Worm (Caenorhabditis elegans) whole organism, young adult: Measurements from ENCODE around the gene wrk-1.
"Not testable (repeated sequence)": the region's sequence is repeated elsewhere in the genome, so short reads cannot be mapped to it uniquely, and the experiment has no call there.

Experiments used
- B0019.2 ChIP-seq: fragments of 200-800 bp; sonication (Bioruptor generic); conservative IDR thresholded peaks from 2 replicates; pipeline ENCODE4 v1.3.6; 2022; ENCODE audit warnings: missing genetic modification reagents, missing genetic modification characterization, missing compliant biosample characterization
- B0261.1 ChIP-seq: sonication (generic microtip); optimal IDR thresholded peaks from 2 replicates; lab custom pipeline; 2016; ENCODE audit warnings: mild to moderate bottlenecking, missing genetic modification characterization, moderate library complexity, missing compliant biosample characterization
- C06A6.2 ChIP-seq: fragments of 200-800 bp; sonication (Bioruptor generic); conservative IDR thresholded peaks from 2 replicates; pipeline ENCODE4 v1.3.6; 2022; ENCODE audit warnings: missing genetic modification characterization, missing compliant biosample characterization
- C17E4.6 ChIP-seq: fragments of 200-800 bp; sonication (Bioruptor generic); IDR thresholded peaks from 2 replicates; pipeline ENCODE4 v1.3.6; 2022; ENCODE audit warnings: missing genetic modification reagents, missing genetic modification characterization, missing compliant biosample characterization
- F33H1.4 ChIP-seq: fragments of 200-800 bp; sonication (Bioruptor generic); IDR thresholded peaks from 2 replicates; pipeline ENCODE4 v1.3.6; 2022; ENCODE audit warnings: missing genetic modification reagents, missing genetic modification characterization, missing compliant biosample characterization
- F39B2.1 ChIP-seq: fragments of 200-800 bp; sonication (Bioruptor generic); IDR thresholded peaks from 2 replicates; pipeline ENCODE4 v1.3.6; 2022; ENCODE audit warnings: missing genetic modification reagents, missing genetic modification characterization, missing compliant biosample characterization
- Y53F4B.3 ChIP-seq: fragments of 200-800 bp; sonication (Bioruptor generic); IDR thresholded peaks from 2 replicates; pipeline ENCODE4 v1.3.6; 2022; ENCODE audit warnings: missing genetic modification reagents, missing genetic modification characterization, missing compliant biosample characterization
- Y53G8AR.9 ChIP-seq: fragments of 200-800 bp; sonication (Bioruptor generic); conservative IDR thresholded peaks from 2 replicates; pipeline ENCODE4 v1.3.6; 2022; ENCODE audit warnings: missing genetic modification reagents, missing genetic modification characterization, missing compliant biosample characterization
- Y67H2A.10 ChIP-seq: fragments of 200-800 bp; sonication (Bioruptor generic); conservative IDR thresholded peaks from 2 replicates; pipeline ENCODE4 v1.3.6; 2022; ENCODE audit warnings: missing genetic modification reagents, missing genetic modification characterization, missing compliant biosample characterization
- Y95B8A.8 ChIP-seq: fragments of 200-800 bp; sonication (Bioruptor generic); IDR thresholded peaks from 2 replicates; pipeline ENCODE4 v1.3.6; 2022; ENCODE audit warnings: missing genetic modification reagents, missing genetic modification characterization, missing compliant biosample characterization
- akir-1 ChIP-seq: fragments of 200-800 bp; sonication (Bioruptor generic); optimal IDR thresholded peaks from 2 replicates; lab custom pipeline; 2018; ENCODE audit warnings: mild to moderate bottlenecking, missing genetic modification characterization, moderate library complexity, missing compliant biosample characterization
- attf-3 ChIP-seq: fragments of 200-800 bp; sonication (Bioruptor generic); conservative IDR thresholded peaks from 2 replicates; pipeline ENCODE4 v1.3.6; 2022; ENCODE audit warnings: missing genetic modification reagents, missing genetic modification characterization, missing compliant biosample characterization
- attf-5 ChIP-seq: fragments of 200-800 bp; sonication (Bioruptor generic); optimal IDR thresholded peaks from 2 replicates; lab custom pipeline; 2018; ENCODE audit warnings: mild to moderate bottlenecking, missing genetic modification characterization, missing compliant biosample characterization
- bed-2 ChIP-seq: fragments of 200-800 bp; sonication (Bioruptor generic); IDR thresholded peaks from 2 replicates; pipeline ENCODE4 v1.3.6; 2022; ENCODE audit warnings: missing genetic modification reagents, missing genetic modification characterization, missing compliant biosample characterization
- ccch-3 ChIP-seq: fragments of 200-800 bp; sonication (Bioruptor generic); optimal IDR thresholded peaks from 2 replicates; lab custom pipeline; 2018; ENCODE audit warnings: mild to moderate bottlenecking, missing genetic modification characterization, missing compliant biosample characterization
- ceh-27 ChIP-seq: fragments of 200-800 bp; sonication (Bioruptor generic); optimal IDR thresholded peaks from 2 replicates; lab custom pipeline; 2018; ENCODE audit warnings: mild to moderate bottlenecking, missing genetic modification characterization, moderate library complexity, missing compliant biosample characterization
- ceh-91 ChIP-seq: fragments of 200-800 bp; sonication (Bioruptor generic); IDR thresholded peaks from 2 replicates; pipeline ENCODE4 v1.3.6; 2022; ENCODE audit warnings: missing genetic modification reagents, missing genetic modification characterization, missing compliant biosample characterization
- dox-1 ChIP-seq: fragments of 200-800 bp; sonication (Bioruptor generic); IDR thresholded peaks from 2 replicates; pipeline ENCODE4 v1.3.6; 2022; ENCODE audit warnings: missing genetic modification reagents, missing genetic modification characterization, missing compliant biosample characterization
- efl-1 ChIP-seq: fragments of 150-350 bp; optimal IDR thresholded peaks from 2 replicates; lab custom pipeline; 2014; ENCODE audit warnings: missing biosample characterization, missing genetic modification reagents, missing genetic modification characterization
- egrh-3 ChIP-seq: fragments of 200-800 bp; sonication (Bioruptor generic); IDR thresholded peaks from 2 replicates; pipeline ENCODE4 v1.3.6; 2022; ENCODE audit warnings: missing genetic modification reagents, missing genetic modification characterization, missing compliant biosample characterization
- ekl-4 ChIP-seq: fragments of 200-800 bp; sonication (Bioruptor generic); IDR thresholded peaks from 2 replicates; pipeline ENCODE4 v1.3.6; 2022; ENCODE audit warnings: missing genetic modification reagents, missing genetic modification characterization, missing compliant biosample characterization
- gei-17 ChIP-seq: fragments of 200-800 bp; sonication (Bioruptor generic); optimal IDR thresholded peaks from 2 replicates; lab custom pipeline; 2018; ENCODE audit warnings: mild to moderate bottlenecking, missing genetic modification characterization, missing compliant biosample characterization
- him-1 ChIP-seq: sonication (generic microtip); optimal IDR thresholded peaks from 2 replicates; lab custom pipeline; 2016; ENCODE audit warnings: missing genotype, missing genetic modification reagents, missing genetic modification characterization, missing compliant biosample characterization
- hlh-12 ChIP-seq: sonication (generic microtip); optimal IDR thresholded peaks from 2 replicates; lab custom pipeline; 2016; ENCODE audit warnings: missing genetic modification characterization, missing compliant biosample characterization
- hmg-1.2 ChIP-seq: fragments of 200-800 bp; sonication (Bioruptor generic); IDR thresholded peaks from 2 replicates; pipeline ENCODE4 v1.3.6; 2022; ENCODE audit warnings: missing genetic modification reagents, missing genetic modification characterization, missing compliant biosample characterization
- hmg-20 ChIP-seq: fragments of 200-800 bp; sonication (Bioruptor generic); IDR thresholded peaks from 2 replicates; pipeline ENCODE4 v1.3.6; 2022; ENCODE audit warnings: missing genetic modification reagents, missing genetic modification characterization, missing compliant biosample characterization
- let-526 ChIP-seq: fragments of 200-800 bp; sonication (Bioruptor generic); IDR thresholded peaks from 2 replicates; pipeline ENCODE4 v1.3.6; 2022; ENCODE audit warnings: missing genetic modification reagents, missing genetic modification characterization, missing compliant biosample characterization
- lin-35 ChIP-seq, 3 experiments: fragments of 150-350 bp in 2 of 3; sonication (generic microtip) in 1 of 3; optimal IDR thresholded peaks; 2 replicates each; lab custom pipeline; 2014 to 2018; ENCODE audit warnings: missing biosample characterization in 3 of 3, missing genetic modification characterization in 3 of 3, missing genetic modification reagents in 3 of 3
- madf-8 ChIP-seq: fragments of 200-800 bp; sonication (Bioruptor generic); conservative IDR thresholded peaks from 2 replicates; pipeline ENCODE4 v1.3.6; 2022; ENCODE audit warnings: missing genetic modification reagents, missing genetic modification characterization, missing compliant biosample characterization
- mcd-1 ChIP-seq: fragments of 200-800 bp; sonication (Bioruptor generic); IDR thresholded peaks from 2 replicates; pipeline ENCODE4 v1.3.6; 2022; ENCODE audit warnings: missing genetic modification reagents, missing genetic modification characterization, missing compliant biosample characterization
- mel-28 ChIP-seq: sonication (generic microtip); optimal IDR thresholded peaks from 2 replicates; lab custom pipeline; 2016; ENCODE audit warnings: borderline replicate concordance, mild to moderate bottlenecking, missing genetic modification characterization, missing compliant biosample characterization
- rec-8 ChIP-seq, 2 experiments: sonication (generic microtip); optimal IDR thresholded peaks; 2 replicates each; lab custom pipeline; 2016; ENCODE audit warnings: mild to moderate bottlenecking in 2 of 2, missing genetic modification characterization in 2 of 2, missing genetic modification reagents in 2 of 2, missing genotype in 2 of 2, missing biosample characterization in 1 of 2, missing compliant biosample characterization in 1 of 2, moderate library complexity in 1 of 2
- sea-2 ChIP-seq: fragments of 200-800 bp; sonication (Bioruptor generic); IDR thresholded peaks from 2 replicates; pipeline ENCODE4 v1.3.6; 2022; ENCODE audit warnings: missing genetic modification characterization, missing compliant biosample characterization
- snpc-3.4 ChIP-seq: sonication (generic microtip); optimal IDR thresholded peaks from 2 replicates; lab custom pipeline; 2017; ENCODE audit warnings: missing genetic modification characterization, mild to moderate bottlenecking, missing compliant biosample characterization, antibody characterized with exemption, moderate library complexity, missing genotype, missing genetic modification reagents
- somi-1 ChIP-seq: fragments of 200-800 bp; sonication (Bioruptor generic); optimal IDR thresholded peaks from 2 replicates; lab custom pipeline; 2018; ENCODE audit warnings: mild to moderate bottlenecking, missing genetic modification characterization, missing compliant biosample characterization
- tbp1 ChIP-seq: fragments of 200-800 bp; sonication (Bioruptor generic); optimal IDR thresholded peaks from 2 replicates; lab custom pipeline; 2018; ENCODE audit warnings: mild to moderate bottlenecking, missing genetic modification characterization, missing compliant biosample characterization
- unc-130 ChIP-seq: sonication (generic microtip); optimal IDR thresholded peaks from 2 replicates; lab custom pipeline; 2016; ENCODE audit warnings: missing genetic modification reagents, missing genetic modification characterization, missing compliant biosample characterization
- unc-62 ChIP-seq: fragments of 150-350 bp; optimal IDR thresholded peaks from 2 replicates; lab custom pipeline; 2014; ENCODE audit warnings: missing biosample characterization, missing genetic modification reagents, missing genetic modification characterization
- zfh-2 ChIP-seq: fragments of 200-800 bp; sonication (Bioruptor generic); conservative IDR thresholded peaks from 2 replicates; pipeline ENCODE4 v1.3.6; 2022; ENCODE audit warnings: missing genetic modification reagents, missing genetic modification characterization, missing compliant biosample characterization
- ztf-22 ChIP-seq: fragments of 200-800 bp; sonication (Bioruptor generic); optimal IDR thresholded peaks from 2 replicates; lab custom pipeline; 2018; ENCODE audit warnings: mild to moderate bottlenecking, missing genetic modification characterization, moderate library complexity, missing compliant biosample characterization
- ztf-26 ChIP-seq: sonication (generic microtip); optimal IDR thresholded peaks from 2 replicates; lab custom pipeline; 2017; ENCODE audit warnings: missing genetic modification characterization, missing compliant biosample characterization
- ztf-28 ChIP-seq: fragments of 200-800 bp; sonication (Bioruptor generic); IDR thresholded peaks from 2 replicates; pipeline ENCODE4 v1.3.6; 2022; ENCODE audit warnings: missing genetic modification reagents, missing genetic modification characterization, missing compliant biosample characterization
- ztf-3 ChIP-seq: fragments of 200-800 bp; sonication (Bioruptor generic); optimal IDR thresholded peaks from 2 replicates; lab custom pipeline; 2018; ENCODE audit warnings: mild to moderate bottlenecking, missing genetic modification characterization, missing compliant biosample characterization

Gene wrk-1

ce11 chrX:8413130-8413529, 20.7 kb upstream of the wrk-1 start, which contains the start of gene F08F1.4:
Gene F08F1.4 (plus strand): TSS chrX:8413430.
- TF ChIP-seq hmg-1.2 (GFP tag; lab: Robert Waterston, UW) = no peak
- no peak for TF ChIP-seq Y53F4B.3 (GFP tag; lab: Robert Waterston, UW)
- no peak for TF ChIP-seq zfh-2 (GFP tag; lab: Robert Waterston, UW)
- TF ChIP-seq madf-8 (GFP tag; lab: Robert Waterston, UW) = no peak
- TF ChIP-seq Y95B8A.8 (GFP tag; lab: Robert Waterston, UW) = no peak
- TF ChIP-seq snpc-3.4 = no peak
- TF ChIP-seq F39B2.1 (GFP tag; lab: Robert Waterston, UW) = no peak
- no peak for TF ChIP-seq attf-5 (GFP tag; lab: Kevin White, UChicago)
- TF ChIP-seq rec-8 (tag; optimal IDR thresholded peaks at IDR 0.05; lab: Kevin White, UChicago) = no peak
- no peak for TF ChIP-seq C06A6.2 (GFP tag; lab: Robert Waterston, UW)
- no peak for TF ChIP-seq hlh-12
- no peak for TF ChIP-seq C17E4.6 (GFP tag; lab: Robert Waterston, UW)
- TF ChIP-seq Y53G8AR.9 (GFP tag; lab: Robert Waterston, UW) = no peak
- no peak for TF ChIP-seq ztf-28 (GFP tag; lab: Robert Waterston, UW)
- TF ChIP-seq akir-1 = no peak
- TF ChIP-seq him-1 (tag; lab: Kevin White, UChicago) = no peak
- TF ChIP-seq ccch-3 (GFP tag; lab: Kevin White, UChicago) = no peak
- TF ChIP-seq attf-3 (GFP tag; lab: Robert Waterston, UW) = no peak
- TF ChIP-seq, all 124 proteins: peak for 0

- not testable (repeated sequence) for TF ChIP-seq ztf-28 (GFP tag; lab: Robert Waterston, UW); ztf-22 (GFP tag; lab: Kevin White, UChicago); unc-130
Measured at ce11 chrX:8410754-8411153, 18.4 kb upstream of the wrk-1 start, which contains the start of gene F08F1.9. Gene F08F1.9 (minus strand): TSS chrX:8410854.

ce11 chrX:8408267-8408666, 15.9 kb upstream of the wrk-1 start, which contains the start of gene sulp-3:
Gene sulp-3 (minus strand): TSS chrX:8408367.
- TF ChIP-seq tbp1 (GFP tag; lab: Kevin White, UChicago) (no peak), F33H1.4 (GFP tag; lab: Robert Waterston, UW) (no peak), hmg-20 (GFP tag; lab: Robert Waterston, UW) (no peak), egrh-3 (GFP tag; lab: Robert Waterston, UW) (no peak), ztf-26 (tag; lab: Kevin White, UChicago) (no peak), unc-62 (no peak), sea-2 (no peak), somi-1 (GFP tag; lab: Kevin White, UChicago) (no peak)

- TF ChIP-seq B0019.2 (no peak), mcd-1 (GFP tag; lab: Robert Waterston, UW) (no peak), gei-17 (GFP tag; lab: Kevin White, UChicago) (no peak), Y53F4B.3 (GFP tag; lab: Robert Waterston, UW) (no peak), ceh-27 (GFP tag; lab: Kevin White, UChicago) (no peak), efl-1 (no peak), mel-28 (tag; lab: Kevin White, UChicago) (no peak), let-526 (GFP tag; lab: Robert Waterston, UW) (no peak), ceh-91 (GFP tag; lab: Robert Waterston, UW) (no peak), bed-2 (no peak), ztf-3 (GFP tag; lab: Kevin White, UChicago) (no peak), ekl-4 (GFP tag; lab: Robert Waterston, UW) (no peak), lin-35 (GFP tag; optimal IDR thresholded peaks at IDR 0.05; lab: Kevin White, UChicago) (no peak), dox-1 (GFP tag; lab: Robert Waterston, UW) (no peak), B0261.1 (tag; lab: Kevin White, UChicago) (no peak), Y67H2A.10 (GFP tag; lab: Robert Waterston, UW) (no peak)
- TF ChIP-seq, all 124 proteins: peak for 0
Measured at ce11 chrX:8406815-8407214, 14.4 kb upstream of the wrk-1 start.
